Worm (Caenorhabditis elegans) whole organism, late embryonic: Measurements from ENCODE around the gene gldi-6.
"Not testable (repeated sequence)": the region's sequence is repeated elsewhere in the genome, so short reads cannot be mapped to it uniquely, and the experiment has no call there.

Source experiments
- K02D7.2 ChIP-seq: sonication (generic microtip); optimal IDR thresholded peaks from 2 replicates; lab custom pipeline; 2017; ENCODE audit warnings: mild to moderate bottlenecking, missing genetic modification characterization, missing compliant biosample characterization
- K09A11.1 ChIP-seq: sonication (generic microtip); optimal IDR thresholded peaks from 2 replicates; lab custom pipeline; 2017; ENCODE audit warnings: antibody characterized with exemption, mild to moderate bottlenecking, missing genetic modification characterization, missing compliant biosample characterization; ENCODE audit not compliant: insufficient read depth
- Y22D7AL.16 ChIP-seq: sonication (generic microtip); optimal IDR thresholded peaks from 2 replicates; lab custom pipeline; 2016; ENCODE audit warnings: missing genetic modification characterization, missing compliant biosample characterization
- ama-1 ChIP-seq: fragments of 150-350 bp; optimal IDR thresholded peaks from 2 replicates; lab custom pipeline; 2014
- ceh-14 ChIP-seq: sonication (generic microtip); optimal IDR thresholded peaks from 2 replicates; lab custom pipeline; 2016; ENCODE audit warnings: missing genotype, missing genetic modification characterization, missing compliant biosample characterization
- ceh-22 ChIP-seq: sonication (generic microtip); optimal IDR thresholded peaks from 2 replicates; lab custom pipeline; 2017; ENCODE audit warnings: missing biosample characterization, missing genetic modification characterization
- ceh-24 ChIP-seq: sonication (generic microtip); optimal IDR thresholded peaks from 2 replicates; lab custom pipeline; 2016; ENCODE audit warnings: mild to moderate bottlenecking, missing genetic modification characterization, missing compliant biosample characterization
- ceh-6 ChIP-seq: fragments of 200-800 bp; sonication (Bioruptor generic); optimal IDR thresholded peaks from 2 replicates; lab custom pipeline; 2018; ENCODE audit warnings: mild to moderate bottlenecking, missing genetic modification characterization, missing compliant biosample characterization
- dmd-4 ChIP-seq: sonication (generic microtip); optimal IDR thresholded peaks from 2 replicates; lab custom pipeline; 2016; ENCODE audit warnings: borderline replicate concordance, missing genetic modification characterization, missing compliant biosample characterization
- dve-1 ChIP-seq: sonication (generic microtip); optimal IDR thresholded peaks from 2 replicates; lab custom pipeline; 2017; ENCODE audit warnings: antibody characterized with exemption, mild to moderate bottlenecking, missing genetic modification characterization, missing compliant biosample characterization
- elt-2 ChIP-seq: sonication (generic microtip); optimal IDR thresholded peaks from 2 replicates; lab custom pipeline; 2016; ENCODE audit warnings: missing genetic modification reagents, missing genetic modification characterization, missing compliant biosample characterization
- ets-4 ChIP-seq: sonication (generic microtip); optimal IDR thresholded peaks from 2 replicates; lab custom pipeline; 2016; ENCODE audit warnings: missing genetic modification characterization, missing compliant biosample characterization
- eyg-1 ChIP-seq: sonication (generic microtip); optimal IDR thresholded peaks from 2 replicates; lab custom pipeline; 2016; ENCODE audit warnings: missing genotype, missing genetic modification characterization, missing compliant biosample characterization
- fax-1 ChIP-seq: sonication (generic microtip); optimal IDR thresholded peaks from 2 replicates; lab custom pipeline; 2016; ENCODE audit warnings: missing genotype, missing genetic modification characterization, missing compliant biosample characterization
- fkh-10 ChIP-seq: fragments of 150-350 bp; optimal IDR thresholded peaks from 2 replicates; lab custom pipeline; 2014; ENCODE audit warnings: missing biosample characterization, missing genetic modification reagents, missing genetic modification characterization
- hlh-8 ChIP-seq: sonication (generic microtip); optimal IDR thresholded peaks from 2 replicates; lab custom pipeline; 2016; ENCODE audit warnings: missing genotype, missing genetic modification characterization, missing compliant biosample characterization
- nfya-1 ChIP-seq: sonication (generic microtip); optimal IDR thresholded peaks from 2 replicates; lab custom pipeline; 2017; ENCODE audit warnings: missing genetic modification characterization, mild to moderate bottlenecking, missing compliant biosample characterization, antibody characterized with exemption, moderate library complexity
- nhr-232 ChIP-seq: sonication (generic microtip); optimal IDR thresholded peaks from 2 replicates; lab custom pipeline; 2016; ENCODE audit warnings: missing genetic modification characterization, missing compliant biosample characterization
- pag-3 ChIP-seq: sonication (generic microtip); optimal IDR thresholded peaks from 2 replicates; lab custom pipeline; 2016; ENCODE audit warnings: missing compliant biosample characterization, missing genetic modification characterization, borderline replicate concordance
- pax-1 ChIP-seq: fragments of 150-350 bp; optimal IDR thresholded peaks from 2 replicates; lab custom pipeline; 2014; ENCODE audit warnings: missing biosample characterization, missing genetic modification characterization
- pqm-1 ChIP-seq: sonication (generic microtip); optimal IDR thresholded peaks from 2 replicates; lab custom pipeline; 2016; ENCODE audit warnings: missing genetic modification characterization, missing compliant biosample characterization
- pros-1 ChIP-seq: fragments of 150-350 bp; optimal IDR thresholded peaks from 2 replicates; lab custom pipeline; 2014; ENCODE audit warnings: missing biosample characterization, missing genetic modification reagents, missing genetic modification characterization
- rnt-1 ChIP-seq: sonication (generic microtip); optimal IDR thresholded peaks from 2 replicates; lab custom pipeline; 2016; ENCODE audit warnings: missing genetic modification characterization, missing compliant biosample characterization
- sox-2 ChIP-seq: fragments of 200-800 bp; sonication (Bioruptor generic); IDR thresholded peaks from 2 replicates; pipeline ENCODE4 v1.3.6; 2022; ENCODE audit warnings: missing genetic modification reagents, missing genetic modification characterization, missing compliant biosample characterization
- sox-4 ChIP-seq: sonication (generic microtip); optimal IDR thresholded peaks from 2 replicates; lab custom pipeline; 2017; ENCODE audit warnings: mild to moderate bottlenecking, missing genetic modification characterization, inconsistent platforms, missing compliant biosample characterization
- syd-9 ChIP-seq: sonication (generic microtip); optimal IDR thresholded peaks from 2 replicates; lab custom pipeline; 2016; ENCODE audit warnings: mild to moderate bottlenecking, missing genetic modification characterization, moderate library complexity, missing compliant biosample characterization
- tbx-2 ChIP-seq: sonication (generic microtip); optimal IDR thresholded peaks from 2 replicates; lab custom pipeline; 2016; ENCODE audit warnings: missing genetic modification characterization, missing compliant biosample characterization
- tbx-7 ChIP-seq: sonication (generic microtip); optimal IDR thresholded peaks from 2 replicates; lab custom pipeline; 2016; ENCODE audit warnings: missing genotype, missing genetic modification characterization, missing compliant biosample characterization
- ztf-16 ChIP-seq: sonication (generic microtip); optimal IDR thresholded peaks from 2 replicates; lab custom pipeline; 2017; ENCODE audit warnings: missing genetic modification characterization, missing compliant biosample characterization

The gldi-6 gene

DNA sequence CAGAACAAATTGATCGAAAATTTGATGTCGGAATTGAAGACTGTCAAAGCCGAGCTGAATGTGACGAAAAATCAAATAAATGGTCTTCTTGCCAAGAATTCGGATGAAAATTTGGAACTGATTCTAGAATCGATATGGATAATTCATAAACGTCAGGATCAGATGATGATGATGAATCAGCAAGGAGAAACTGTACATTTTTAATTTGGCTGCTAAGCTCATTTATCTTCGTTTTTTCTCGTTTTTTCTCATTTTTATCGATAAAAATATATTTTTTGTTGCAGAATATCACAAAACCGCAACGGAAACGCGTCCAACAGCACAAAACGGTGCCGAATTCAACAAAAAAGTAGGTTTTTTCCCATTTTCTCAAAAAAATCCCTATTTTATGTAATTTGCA lies 2.8 kb downstream of the gldi-6 start, which contains the start of gene C16C8.14:
TSS of gene C16C8.14 (plus strand) at position 301 of the 400 bp plus-strand sequence.
- TF ChIP-seq K02D7.2, pros-1, pax-1 (tag; lab: Kevin White, UChicago): not testable (repeated sequence)

DNA sequence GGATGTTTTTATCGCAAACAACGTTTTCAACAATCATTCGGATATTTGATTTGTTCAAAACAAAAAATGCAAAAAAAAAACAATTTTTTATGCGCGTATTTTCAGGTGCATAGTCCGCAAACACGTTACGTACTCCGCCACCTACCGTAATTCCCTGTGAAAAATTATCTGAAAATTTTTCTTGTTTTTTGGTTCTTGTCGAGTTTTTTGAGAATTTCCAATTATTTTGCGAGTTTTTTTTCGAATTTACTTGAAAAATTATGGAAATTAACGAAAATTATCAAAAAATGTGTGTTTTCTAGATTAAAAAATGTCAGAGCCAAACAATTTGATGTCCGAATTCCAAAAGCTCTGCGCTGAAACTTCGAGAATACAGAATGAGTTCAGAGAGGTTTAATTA lies 5.7 kb downstream of the gldi-6 start, which contains the start of gene C16C8.12:
TSS of gene C16C8.12 (plus strand) at position 301 of the 400 bp plus-strand sequence.
- no peak for TF ChIP-seq ceh-14 (tag; lab: Kevin White, UChicago)
- no peak for TF ChIP-seq ceh-6
- TF ChIP-seq tbx-2: no peak
- TF ChIP-seq rnt-1 (tag; lab: Kevin White, UChicago): no peak
- TF ChIP-seq elt-2: no peak
- no peak for TF ChIP-seq ceh-22 (tag; lab: Kevin White, UChicago)
- no peak for TF ChIP-seq K09A11.1 (tag; lab: Kevin White, UChicago)
- no peak for TF ChIP-seq ceh-24 (tag; lab: Kevin White, UChicago)

DNA sequence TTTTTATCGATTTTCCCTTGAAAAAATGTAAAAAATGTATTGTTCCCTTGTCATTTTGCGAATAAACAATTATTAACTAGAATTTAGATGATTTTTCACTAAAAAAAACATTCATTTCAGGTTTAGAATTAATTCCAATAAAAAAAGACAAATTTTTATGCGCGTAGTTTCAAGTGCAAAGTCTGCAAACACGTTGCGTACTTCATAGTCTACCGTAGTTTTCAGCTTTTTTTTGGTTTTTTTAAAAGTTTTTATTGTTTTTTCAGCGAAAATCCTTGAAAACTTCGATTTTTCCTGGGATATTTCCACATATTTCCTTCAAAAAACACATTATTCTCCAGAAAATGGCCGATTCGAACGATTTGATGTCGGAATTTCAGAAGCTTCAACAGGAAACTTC lies 6.8 kb downstream of the gldi-6 start, which contains the start of gene C16C8.11:
TSS of gene C16C8.11 (plus strand) at position 188 of the 400 bp plus-strand sequence.
- TF ChIP-seq sox-4 (tag; lab: Kevin White, UChicago): no peak
- TF ChIP-seq pag-3 (tag; lab: Kevin White, UChicago): no peak
- no peak for TF ChIP-seq fax-1 (tag; lab: Kevin White, UChicago)
- no peak for TF ChIP-seq eyg-1
- no peak for TF ChIP-seq pqm-1 (tag; lab: Kevin White, UChicago)
- no peak for TF ChIP-seq ama-1
- TF ChIP-seq nfya-1 (tag; lab: Kevin White, UChicago): no peak
- TF ChIP-seq syd-9 (tag; lab: Kevin White, UChicago): no peak
- no peak for TF ChIP-seq pax-1 (tag; lab: Kevin White, UChicago)
- TF ChIP-seq Y22D7AL.16: no peak
- TF ChIP-seq dmd-4 (tag; lab: Kevin White, UChicago): no peak
- no peak for TF ChIP-seq ceh-24 (tag; lab: Kevin White, UChicago)
- TF ChIP-seq, all 69 proteins: peak for 0

DNA sequence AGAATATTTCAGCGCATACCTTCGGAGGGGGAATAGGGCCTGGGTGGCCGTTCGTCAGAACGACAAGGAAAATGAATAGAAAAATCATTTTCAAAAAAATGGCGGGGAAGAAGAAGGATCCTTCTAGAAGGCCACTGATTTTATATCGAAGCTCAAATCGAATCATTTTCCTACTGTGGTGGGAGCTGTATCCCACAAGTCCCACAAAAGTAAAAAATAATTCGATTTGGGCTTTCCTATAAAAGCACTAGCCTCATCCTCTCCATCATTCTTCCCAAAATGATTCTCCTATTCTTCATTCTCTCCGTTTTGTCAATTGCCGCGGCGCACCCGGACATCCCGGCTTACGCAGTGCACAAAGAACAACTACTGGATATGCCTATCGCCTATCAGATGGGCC lies 11.5 kb downstream of the gldi-6 start, which contains the start of the genes C16C8.26 and C16C8.19:
TSS of gene C16C8.26 (minus strand) at position 101 of the 400 bp plus-strand sequence.
TSS of gene C16C8.19 (plus strand) at position 279 of the 400 bp plus-strand sequence.
- no peak for TF ChIP-seq hlh-8 (tag; lab: Kevin White, UChicago)
- TF ChIP-seq sox-2 (GFP tag; lab: Robert Waterston, UW): no peak
- no peak for TF ChIP-seq dve-1 (tag; lab: Kevin White, UChicago)
- TF ChIP-seq fkh-10 (GFP tag; lab: Kevin White, UChicago): no peak
- TF ChIP-seq, all 69 proteins: peak for 0

DNA sequence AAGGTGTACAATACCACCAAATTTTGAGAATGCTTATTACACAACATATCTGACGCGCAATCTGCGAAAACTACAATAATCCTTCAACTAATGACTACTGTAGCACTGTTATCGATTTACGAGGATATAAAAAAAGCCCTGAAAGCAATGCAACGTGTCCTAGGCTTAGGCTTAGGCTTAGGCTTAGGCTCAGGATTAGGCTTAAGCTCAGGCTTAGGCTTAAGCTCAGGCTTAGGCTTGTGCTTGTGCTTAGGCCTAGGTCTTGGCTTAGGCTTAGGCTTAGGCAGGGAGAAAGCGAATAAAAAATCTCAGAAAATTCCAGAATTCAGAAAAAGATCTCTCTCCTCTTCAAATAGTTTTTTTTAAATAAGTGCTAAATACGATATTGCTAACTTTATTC lies 12.5 kb downstream of the gldi-6 start:
- TF ChIP-seq rnt-1 (tag; lab: Kevin White, UChicago): no peak
- no peak for TF ChIP-seq ztf-16 (tag; lab: Kevin White, UChicago)
- peak; percentile 79 for TF ChIP-seq dve-1 (tag; lab: Kevin White, UChicago)
- no peak for TF ChIP-seq tbx-7 (tag; lab: Kevin White, UChicago)

DNA sequence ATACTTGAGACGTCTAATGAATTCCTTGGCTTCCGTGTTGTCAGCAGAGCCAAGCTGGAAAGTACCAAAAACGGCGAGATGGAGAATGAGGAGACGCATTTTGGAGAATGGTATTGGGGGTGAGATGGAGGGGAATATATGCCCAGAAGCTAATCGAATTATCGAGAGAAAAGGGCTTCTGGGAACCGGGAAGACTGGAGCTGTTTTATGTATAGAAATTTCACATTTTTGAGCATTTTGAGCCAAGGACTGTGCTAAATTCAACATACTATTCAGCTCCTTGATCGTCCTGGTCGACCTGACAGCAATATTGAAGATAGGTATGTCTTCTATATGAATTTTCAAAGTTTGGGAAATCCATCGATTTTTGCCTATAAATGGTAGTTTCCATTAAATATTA lies 13.3 kb downstream of the gldi-6 start, which contains the start of gene C16C8.7:
TSS of gene C16C8.7 (minus strand) at position 101 of the 400 bp plus-strand sequence.
- TF ChIP-seq fkh-10 (GFP tag; lab: Kevin White, UChicago): no peak
- TF ChIP-seq sox-4 (tag; lab: Kevin White, UChicago): no peak
- TF ChIP-seq ceh-24 (tag; lab: Kevin White, UChicago): no peak
- no peak for TF ChIP-seq dmd-4 (tag; lab: Kevin White, UChicago)
- TF ChIP-seq ceh-14 (tag; lab: Kevin White, UChicago): no peak
- TF ChIP-seq ets-4 (tag; lab: Kevin White, UChicago): no peak
- no peak for TF ChIP-seq nhr-232 (tag; lab: Kevin White, UChicago)
- TF ChIP-seq, all 69 proteins: peak for 0
